Fruit fly (Drosophila melanogaster): Measurements from ENCODE around the gene ort.

Gene ort

DNA sequence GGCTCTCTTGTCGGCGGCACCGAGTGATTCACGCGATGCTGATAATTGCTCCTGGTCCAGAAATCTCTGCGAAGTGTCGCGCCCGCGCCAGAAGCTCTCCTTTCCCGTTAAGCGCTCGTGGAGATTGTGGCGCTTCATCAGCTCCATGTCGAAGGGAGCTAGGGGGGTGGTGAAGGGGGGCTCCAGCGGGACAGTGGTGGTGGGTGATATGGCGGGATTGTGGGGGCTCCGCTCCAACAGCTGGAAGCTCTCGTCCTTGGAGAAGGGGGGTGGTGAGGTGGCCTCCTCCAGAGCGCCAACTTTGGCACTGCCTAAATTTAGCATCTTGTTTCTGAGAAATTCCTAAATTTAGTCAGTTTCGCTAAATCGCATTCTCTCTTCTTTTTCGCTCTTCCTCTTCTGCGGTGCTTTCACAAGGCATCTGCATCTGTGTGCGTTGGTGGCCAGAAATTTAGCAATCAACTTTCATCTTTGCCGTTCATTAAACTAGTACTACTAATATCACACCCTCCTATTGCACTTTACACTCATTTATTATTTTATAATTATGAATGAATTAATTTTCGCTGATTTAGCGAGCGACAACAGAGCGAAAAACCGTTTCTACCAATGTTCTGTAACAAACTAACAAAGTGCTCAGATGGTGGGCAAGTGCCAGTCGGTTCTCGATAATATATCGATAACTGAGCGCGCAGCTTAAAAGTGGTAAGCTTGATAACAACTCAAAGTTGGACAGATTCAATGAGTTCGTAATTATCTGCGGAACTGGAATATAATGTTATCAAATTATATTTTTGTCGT is 17.3 kb upstream of the ort start, which contains the start of gene subdued:
Gene subdued (minus strand): TSS at position 631 of the 801 bp plus-strand sequence.
- no peak for TF ChIP-seq tio (GFP tag; optimal IDR thresholded peaks at IDR 0.05)
- TF ChIP-seq CG11247 (GFP tag; IDR thresholded peaks at IDR 0.05), result no peak
- no peak for TF ChIP-seq CG6854 (GFP tag; optimal IDR thresholded peaks at IDR 0.05)
- TF ChIP-seq CG2116 (GFP tag; optimal IDR thresholded peaks at IDR 0.05), result peak; percentile 71
- TF ChIP-seq crol (GFP tag; IDR thresholded peaks at IDR 0.05), result peak; percentile 91
- TF ChIP-seq E2f2 (GFP tag; IDR thresholded peaks at IDR 0.05), result peak; percentile 90
- TF ChIP-seq ara (GFP tag; IDR thresholded peaks at IDR 0.05), result 0 out of 2 replicates have a peak, but pooled peaks have one; percentile 30
- TF ChIP-seq pan (optimal IDR thresholded peaks at IDR 0.05), result no peak
- no peak for TF ChIP-seq pan (GFP tag; optimal IDR thresholded peaks at IDR 0.05 in 1 of 2, IDR thresholded peaks at IDR 0.05 in 1 of 2)
- TF ChIP-seq Dip3 (GFP tag; optimal IDR thresholded peaks at IDR 0.05), result no peak
- peak; percentile 89 for TF ChIP-seq Dp (GFP tag; optimal IDR thresholded peaks at IDR 0.05)
- TF ChIP-seq croc (GFP tag; conservative IDR thresholded peaks at IDR 0.05), result 0 out of 3 replicates have a peak, but pooled peaks have one; percentile 8
- peak; percentile 15 for TF ChIP-seq YL-1 (GFP tag; optimal IDR thresholded peaks at IDR 0.05)
- TF ChIP-seq CG34224 (GFP tag; IDR thresholded peaks at IDR 0.05; ENCODE audit: partially characterized antibody), result peak; percentile 60; the same call in 1 of the 3 replicates
- TF ChIP-seq seq (GFP tag; IDR thresholded peaks at IDR 0.05), result 0 out of 2 replicates have a peak, but pooled peaks have one; percentile 24
- TF ChIP-seq Sin3A (optimal IDR thresholded peaks at IDR 0.05), result peak; percentile 7
- TF ChIP-seq Dip2 (GFP tag; IDR thresholded peaks at IDR 0.05), result no peak
- TF ChIP-seq Dref (GFP tag; IDR thresholded peaks at IDR 0.05), result peak; percentile 75
- peak; percentile 11 for TF ChIP-seq pzg (GFP tag; optimal IDR thresholded peaks at IDR 0.05)
- TF ChIP-seq HLH4C (GFP tag; IDR thresholded peaks at IDR 0.05; ENCODE audit: partially characterized antibody), result peak; percentile 65
- TF ChIP-seq dmrt11E (tag; optimal IDR thresholded peaks at IDR 0.05), result no peak
- TF ChIP-seq CG11696 (GFP tag; IDR thresholded peaks at IDR 0.05), result no peak
- peak; percentile 29; the same call in 1 of the 2 replicates for TF ChIP-seq rib (GFP tag; IDR thresholded peaks at IDR 0.05)
- TF ChIP-seq CG3726 (GFP tag; IDR thresholded peaks at IDR 0.05), result 0 out of 3 replicates have a peak, but pooled peaks have one; percentile 3
- TF ChIP-seq inv (GFP tag; IDR thresholded peaks at IDR 0.05; ENCODE audit: partially characterized antibody), result peak; percentile 30; the same call in 1 of the 2 replicates
- TF ChIP-seq CG17359 (tag; optimal IDR thresholded peaks at IDR 0.05), result no peak
- peak; percentile 38 for TF ChIP-seq bbx (GFP tag; IDR thresholded peaks at IDR 0.05; ENCODE audit: partially characterized antibody)
- TF ChIP-seq CG12769 (tag; optimal IDR thresholded peaks at IDR 0.05), result peak; percentile 74
- no peak for TF ChIP-seq CG43689 (GFP tag; IDR thresholded peaks at IDR 0.05)
- TF ChIP-seq cg (GFP tag; optimal IDR thresholded peaks at IDR 0.05), result peak; percentile 55
- TF ChIP-seq Opbp (GFP tag; IDR thresholded peaks at IDR 0.05; ENCODE audit: partially characterized antibody), result peak; percentile 19; the same call in 2 of the 3 replicates
- no peak for TF ChIP-seq CG10431 (GFP tag; optimal IDR thresholded peaks at IDR 0.05)
- no peak for TF ChIP-seq Drgx (GFP tag; IDR thresholded peaks at IDR 0.05)
- TF ChIP-seq CG17385 (GFP tag; optimal IDR thresholded peaks at IDR 0.05), result peak; percentile 83
- 0 out of 4 replicates have a peak, but pooled peaks have one; percentile 30 for TF ChIP-seq chinmo (GFP tag; IDR thresholded peaks at IDR 0.05; ENCODE audit: partially characterized antibody)
- peak; percentile 32 for TF ChIP-seq sug (tag; optimal IDR thresholded peaks at IDR 0.05)
- TF ChIP-seq Jarid2 (GFP tag; optimal IDR thresholded peaks at IDR 0.05), result no peak
- TF ChIP-seq Trl (optimal IDR thresholded peaks at IDR 0.05), result peak in 1 of 2 experiments; percentile 20
- no peak for TF ChIP-seq Trl (GFP tag; optimal IDR thresholded peaks at IDR 0.05)
- peak; percentile 57; the same call in 1 of the 3 replicates for TF ChIP-seq ci (GFP tag; IDR thresholded peaks at IDR 0.05)
- peak; percentile 4 for TF ChIP-seq CG6813 (GFP tag; optimal IDR thresholded peaks at IDR 0.05)
- no peak for TF ChIP-seq CG33213 (GFP tag; optimal IDR thresholded peaks at IDR 0.05)
- TF ChIP-seq Pdp1 (GFP tag; optimal IDR thresholded peaks at IDR 0.05), result peak in 1 of 2 experiments; percentile 51
- TF ChIP-seq twi (tag; optimal IDR thresholded peaks at IDR 0.05), result no peak
